Worm (Caenorhabditis elegans): Measurements from ENCODE around the gene ZK1236.5.

DNA sequence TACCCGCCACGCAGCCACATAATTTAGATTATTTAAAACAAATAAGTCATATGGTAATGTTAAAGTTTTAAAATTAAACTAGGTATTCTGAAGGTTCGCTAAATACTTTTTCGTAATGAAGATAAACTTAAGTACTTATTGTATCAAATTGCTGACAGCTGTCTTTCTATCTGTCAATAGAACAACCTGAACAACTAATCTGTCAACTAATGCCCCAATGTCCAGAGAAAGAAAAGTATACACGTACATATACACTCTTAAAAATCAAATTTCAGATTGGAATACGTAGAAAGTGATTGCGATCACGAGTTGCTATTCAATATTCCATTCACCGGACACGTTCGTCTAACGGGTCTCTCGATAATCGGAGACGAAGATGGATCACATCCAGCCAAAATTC lies 21.3 kb downstream of the ZK1236.5 start:
- TF ChIP-seq die-1 (tag; optimal IDR thresholded peaks at IDR 0.05) (no peak), unc-62 (GFP tag; optimal IDR thresholded peaks at IDR 0.05) (no peak), fkh-3 (tag; optimal IDR thresholded peaks at IDR 0.05) (no peak), rec-8 (tag; optimal IDR thresholded peaks at IDR 0.05) (no peak), unc-130 (GFP tag; optimal IDR thresholded peaks at IDR 0.05) (no peak), xnd-1 (tag; optimal IDR thresholded peaks at IDR 0.05) (no peak), hmg-20 (GFP tag; IDR thresholded peaks at IDR 0.05) (no peak)

Measured in whole organism, young adult.